Worm (Caenorhabditis elegans): ENCODE data around the gene F41E7.7.

- TF ChIP-seq B0310.2 (tag; optimal IDR thresholded peaks at IDR 0.05), result no peak
- no peak for TF ChIP-seq ceh-13 (GFP tag; optimal IDR thresholded peaks at IDR 0.05)
- TF ChIP-seq sea-1 (GFP tag; conservative IDR thresholded peaks at IDR 0.05), result no peak
- no peak for TF ChIP-seq flt-1 (GFP tag; IDR thresholded peaks at IDR 0.05)
- TF ChIP-seq ama-1 (optimal IDR thresholded peaks at IDR 0.05), result no peak
- TF ChIP-seq tbx-11 (GFP tag; IDR thresholded peaks at IDR 0.05), result no peak
- TF ChIP-seq pes-1 (GFP tag; IDR thresholded peaks at IDR 0.05), result no peak
- TF ChIP-seq ceh-36 (tag; optimal IDR thresholded peaks at IDR 0.05), result no peak
- TF ChIP-seq F13C5.2 (tag; optimal IDR thresholded peaks at IDR 0.05), result no peak
Observed at ce11 chrX:10336138-10336537, 28.5 kb downstream of the F41E7.7 start, which contains the start of gene idpa-3.
